Fruit fly (Drosophila melanogaster): ENCODE results near the gene Sh3beta.
A peak's percentile ranks its signal among the peaks of the same experiment; 100 is the strongest.

The Sh3beta gene

DNA sequence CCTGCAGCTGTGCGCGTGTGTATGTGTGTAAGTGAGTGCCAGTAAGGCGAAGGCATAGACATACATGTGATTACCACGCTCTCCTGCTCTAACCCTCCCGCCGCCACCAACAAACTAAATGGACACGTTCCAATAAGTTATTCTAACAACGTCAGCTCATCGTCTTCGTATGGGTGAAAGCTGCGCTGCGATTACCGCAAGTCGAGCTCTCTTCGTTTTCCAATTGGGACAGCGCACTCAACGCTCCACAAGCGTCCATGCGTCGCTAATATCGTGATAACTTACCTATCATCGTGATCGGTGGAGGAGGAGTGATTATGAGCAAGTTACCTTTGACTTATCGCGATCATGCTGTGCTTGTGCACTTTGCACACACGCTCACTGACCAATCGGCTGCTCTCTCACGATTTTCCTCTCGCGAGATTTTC is 8.0 kb downstream of the Sh3beta start (continued):
- TF ChIP-seq sens (GFP tag) (peak; percentile 71), phol (tag; optimal IDR thresholded peaks at IDR 0.05) (peak; percentile 41), BEAF-32 (GFP tag; optimal IDR thresholded peaks at IDR 0.05) (no peak), CG4328 (GFP tag; optimal IDR thresholded peaks at IDR 0.05) (no peak), bowl (GFP tag; IDR thresholded peaks at IDR 0.05) (no peak), CG15514 (GFP tag; optimal IDR thresholded peaks at IDR 0.05) (no peak), CG11456 (GFP tag; IDR thresholded peaks at IDR 0.05) (no peak), CG11398 (GFP tag; optimal IDR thresholded peaks at IDR 0.05) (no peak), Adf1 (GFP tag; IDR thresholded peaks at IDR 0.05) (no peak), ftz-f1 (GFP tag; optimal IDR thresholded peaks at IDR 0.05) (no peak), Rfx (GFP tag; IDR thresholded peaks at IDR 0.05) (0 out of 2 replicates have a peak, but pooled peaks have one; percentile 25), usp (GFP tag; optimal IDR thresholded peaks at IDR 0.05) (no peak), CG17361 (GFP tag; IDR thresholded peaks at IDR 0.05) (no peak), odd (GFP tag; optimal IDR thresholded peaks at IDR 0.05) (no peak), twi (tag; optimal IDR thresholded peaks at IDR 0.05) (no peak), CG6813 (GFP tag; optimal IDR thresholded peaks at IDR 0.05) (peak; percentile 18), CG15073 (GFP tag; optimal IDR thresholded peaks at IDR 0.05) (no peak), lbe (GFP tag; optimal IDR thresholded peaks at IDR 0.05) (no peak), esg (GFP tag; conservative IDR thresholded peaks at IDR 0.05) (no peak), otp (GFP tag; IDR thresholded peaks at IDR 0.05) (no peak), yki (optimal IDR thresholded peaks at IDR 0.05) (no peak), inv (GFP tag; IDR thresholded peaks at IDR 0.05; ENCODE audit: partially characterized antibody) (no peak), CG11723 (GFP tag; optimal IDR thresholded peaks at IDR 0.05) (no peak), peb (GFP tag; IDR thresholded peaks at IDR 0.05) (no peak), pzg (GFP tag; optimal IDR thresholded peaks at IDR 0.05) (no peak), ase (GFP tag; IDR thresholded peaks at IDR 0.05) (no peak), sd (tag; optimal IDR thresholded peaks at IDR 0.05) (no peak), CG43689 (GFP tag; IDR thresholded peaks at IDR 0.05) (no peak), Camta (GFP tag; optimal IDR thresholded peaks at IDR 0.05) (no peak), unpg (GFP tag; optimal IDR thresholded peaks at IDR 0.05) (peak; percentile 9), nau (GFP tag; optimal IDR thresholded peaks at IDR 0.05) (no peak), Hr3 (GFP tag; optimal IDR thresholded peaks at IDR 0.05) (no peak), wor (GFP tag; IDR thresholded peaks at IDR 0.05) (no peak), CG14860 (GFP tag; IDR thresholded peaks at IDR 0.05; ENCODE audit: partially characterized antibody) (no peak), CG31441 (GFP tag; IDR thresholded peaks at IDR 0.05) (peak; percentile 39; the same call in 1 of the 2 replicates), Mes4 (GFP tag; optimal IDR thresholded peaks at IDR 0.05) (no peak), hb (GFP tag; IDR thresholded peaks at IDR 0.05; ENCODE audit: partially characterized antibody) (no peak), CG18619 (GFP tag; optimal IDR thresholded peaks at IDR 0.05) (no peak), NC2α (GFP tag; optimal IDR thresholded peaks at IDR 0.05) (no peak), MBD-R2 (GFP tag; IDR thresholded peaks at IDR 0.05) (no peak), CG30403 (GFP tag; optimal IDR thresholded peaks at IDR 0.05) (peak; percentile 13), Lhr (GFP tag; optimal IDR thresholded peaks at IDR 0.05) (no peak), ssp (GFP tag; IDR thresholded peaks at IDR 0.05) (no peak), CG11085 (GFP tag; IDR thresholded peaks at IDR 0.05) (no peak), CG10543 (GFP tag; optimal IDR thresholded peaks at IDR 0.05) (no peak), Abd-B (GFP tag; optimal IDR thresholded peaks at IDR 0.05) (no peak), CG1529 (GFP tag; optimal IDR thresholded peaks at IDR 0.05) (no peak), fd64A (GFP tag; optimal IDR thresholded peaks at IDR 0.05) (no peak), CG12219 (GFP tag; optimal IDR thresholded peaks at IDR 0.05) (no peak), CG17186 (GFP tag; optimal IDR thresholded peaks at IDR 0.05) (no peak), toy (GFP tag; IDR thresholded peaks at IDR 0.05) (no peak), zf30C (GFP tag; optimal IDR thresholded peaks at IDR 0.05) (no peak)
